Fruit fly (Drosophila melanogaster): Measurements from ENCODE around the gene mib2.

- TF ChIP-seq h (optimal IDR thresholded peaks at IDR 0.05) (no peak), ttk (optimal IDR thresholded peaks at IDR 0.05) (no peak)
Measured at dm6 chr2L:19014032-19014880, 20.0 kb upstream of the mib2 start.
